Worm (Caenorhabditis elegans) whole organism, young adult: ENCODE measurements around the gene lys-3.

Experiments
- ama-1 ChIP-seq, 3 experiments: fragments of 150-350 bp in 1 of 3; sonication (generic microtip) in 2 of 3; optimal IDR thresholded peaks; 2 replicates each; lab custom pipeline; 2014 to 2018; ENCODE audit warnings: missing biosample characterization in 2 of 3, missing genetic modification characterization in 2 of 3, missing genetic modification reagents in 2 of 3
- ceh-40 ChIP-seq: fragments of 200-800 bp; sonication (Bioruptor generic); IDR thresholded peaks from 2 replicates; pipeline ENCODE4 v1.3.6; 2022; ENCODE audit warnings: missing genetic modification characterization, missing compliant biosample characterization
- chd-7 ChIP-seq: sonication (generic microtip); optimal IDR thresholded peaks from 2 replicates; lab custom pipeline; 2016; ENCODE audit warnings: mild to moderate bottlenecking, missing genetic modification characterization, moderate library complexity, missing compliant biosample characterization
- dpff-1 ChIP-seq: sonication (generic microtip); optimal IDR thresholded peaks from 2 replicates; lab custom pipeline; 2017; ENCODE audit warnings: mild to moderate bottlenecking, missing genetic modification characterization, missing compliant biosample characterization
- lag-1 ChIP-seq: fragments of 200-800 bp; sonication (Bioruptor generic); IDR thresholded peaks from 2 replicates; pipeline ENCODE4 v1.3.6; 2022; ENCODE audit warnings: missing genetic modification reagents, missing genetic modification characterization, missing compliant biosample characterization
- let-607 ChIP-seq, 2 experiments: fragments of 200-800 bp in 1 of 2; sonication (Bioruptor generic) in 1 of 2; sonication (generic microtip) in 1 of 2; optimal IDR thresholded peaks; 2 replicates each; lab custom pipeline; 2016 to 2018; ENCODE audit warnings: mild to moderate bottlenecking in 2 of 2, missing compliant biosample characterization in 2 of 2, missing genetic modification characterization in 2 of 2, moderate library complexity in 2 of 2, missing genotype in 1 of 2
- mxl-1 ChIP-seq: sonication (generic microtip); optimal IDR thresholded peaks from 2 replicates; lab custom pipeline; 2016; ENCODE audit warnings: missing genetic modification characterization, missing compliant biosample characterization
- pha-4 ChIP-seq: fragments of 150-350 bp; sonication (generic microtip); optimal IDR thresholded peaks from 2 replicates; lab custom pipeline; 2014; ENCODE audit warnings: missing biosample characterization, missing genetic modification reagents, missing genetic modification characterization
- repo-1 ChIP-seq: sonication (generic microtip); optimal IDR thresholded peaks from 2 replicates; lab custom pipeline; 2017; ENCODE audit warnings: mild to moderate bottlenecking, missing genetic modification characterization, missing compliant biosample characterization
- sdz-38 ChIP-seq: sonication (generic microtip); optimal IDR thresholded peaks from 2 replicates; lab custom pipeline; 2016; ENCODE audit warnings: missing genotype, missing genetic modification characterization, missing compliant biosample characterization
- snpc-4 ChIP-seq, 5 experiments: fragments of 150-350 bp in 1 of 5; sonication (generic microtip) in 4 of 5; optimal IDR thresholded peaks; 2 replicates each; lab custom pipeline; 2014 to 2018; ENCODE audit warnings: missing genetic modification characterization in 5 of 5, missing biosample characterization in 3 of 5, antibody characterized with exemption in 2 of 5, mild to moderate bottlenecking in 2 of 5, missing compliant biosample characterization in 2 of 5, missing genotype in 2 of 5, moderate library complexity in 2 of 5, missing genetic modification reagents in 1 of 5
- unc-62 ChIP-seq: fragments of 150-350 bp; optimal IDR thresholded peaks from 2 replicates; lab custom pipeline; 2014; ENCODE audit warnings: missing biosample characterization, missing genetic modification reagents, missing genetic modification characterization

DNA sequence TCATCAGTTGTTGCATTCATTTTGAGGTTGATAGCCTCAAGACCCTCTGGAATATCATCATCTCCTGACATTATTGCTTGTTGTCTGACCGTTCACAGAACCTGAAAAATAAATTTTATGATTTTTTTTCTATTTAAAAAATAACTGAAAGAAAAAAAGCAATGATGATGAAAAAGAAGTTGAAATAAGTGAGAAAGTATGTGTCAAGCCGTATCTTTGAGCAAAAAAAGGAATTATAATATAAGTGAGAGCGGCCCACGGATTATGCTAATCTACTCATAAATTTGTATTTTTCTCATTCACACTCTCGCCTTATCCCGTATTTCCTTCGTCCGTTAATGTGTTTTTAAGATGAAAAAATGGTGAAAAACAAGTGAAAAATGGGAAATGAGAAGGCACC, 13.1 kb downstream of the lys-3 start, which contains the start of gene ric-4:
- TF ChIP-seq sdz-38 (tag; lab: Kevin White, UChicago): no peak
- TF ChIP-seq unc-62: no peak
- no peak for TF ChIP-seq ceh-40
- TF ChIP-seq lag-1 (GFP tag; lab: Robert Waterston, UW): no peak
- no peak for TF ChIP-seq let-607 (tag; optimal IDR thresholded peaks at IDR 0.05; lab: Kevin White, UChicago)
- no peak for TF ChIP-seq chd-7 (tag; lab: Kevin White, UChicago)
- TF ChIP-seq ama-1 (optimal IDR thresholded peaks at IDR 0.05; lab: Kevin White, UChicago): no peak
- no peak for TF ChIP-seq ama-1 (GFP tag; optimal IDR thresholded peaks at IDR 0.05; lab: Kevin White, UChicago)
- no peak for TF ChIP-seq snpc-4 (GFP tag; optimal IDR thresholded peaks at IDR 0.05; lab: Kevin White, UChicago)
- TF ChIP-seq snpc-4 (tag; optimal IDR thresholded peaks at IDR 0.05; lab: Kevin White, UChicago): no peak
- no peak for TF ChIP-seq mxl-1 (tag; lab: Kevin White, UChicago)
- no peak for TF ChIP-seq pha-4 (tag; lab: Kevin White, UChicago)
- no peak for TF ChIP-seq repo-1 (tag; lab: Kevin White, UChicago)
- TF ChIP-seq dpff-1 (tag; lab: Kevin White, UChicago): no peak
